Worm (Caenorhabditis elegans): ENCODE data around the gene F54H12.4.

The F54H12.4 gene

DNA sequence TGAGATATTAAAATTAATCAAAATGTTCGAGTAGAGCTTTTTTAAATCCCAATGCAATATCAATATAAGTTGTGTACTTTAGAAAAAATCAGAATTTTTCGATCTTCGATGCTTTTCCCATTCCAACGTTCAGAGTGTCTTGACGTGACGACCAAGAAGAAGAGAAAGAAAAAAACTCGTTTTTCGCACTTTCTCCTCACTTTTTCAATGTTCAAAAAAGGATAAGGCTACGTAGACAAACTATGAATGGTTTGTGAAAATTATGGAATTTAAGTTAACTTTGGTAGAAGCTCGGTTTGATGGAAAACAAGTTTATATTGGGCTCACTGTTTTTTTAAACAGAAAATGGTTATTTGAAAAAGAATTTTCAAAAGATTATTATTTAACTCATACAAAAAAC is 14.9 kb downstream of the F54H12.4 start:
- no peak for TF ChIP-seq snpc-1.1 (tag; optimal IDR thresholded peaks at IDR 0.05; ENCODE audit: insufficient read depth)
- no peak for TF ChIP-seq F49E8.2 (tag; optimal IDR thresholded peaks at IDR 0.05; ENCODE audit: insufficient read depth)
- TF ChIP-seq hsf-1 (GFP tag; IDR thresholded peaks at IDR 0.05): no peak
- TF ChIP-seq ZK185.1 (tag; optimal IDR thresholded peaks at IDR 0.05; ENCODE audit: poor library complexity, severe bottlenecking): no peak
- no peak for TF ChIP-seq madf-3 (GFP tag; IDR thresholded peaks at IDR 0.05)

DNA sequence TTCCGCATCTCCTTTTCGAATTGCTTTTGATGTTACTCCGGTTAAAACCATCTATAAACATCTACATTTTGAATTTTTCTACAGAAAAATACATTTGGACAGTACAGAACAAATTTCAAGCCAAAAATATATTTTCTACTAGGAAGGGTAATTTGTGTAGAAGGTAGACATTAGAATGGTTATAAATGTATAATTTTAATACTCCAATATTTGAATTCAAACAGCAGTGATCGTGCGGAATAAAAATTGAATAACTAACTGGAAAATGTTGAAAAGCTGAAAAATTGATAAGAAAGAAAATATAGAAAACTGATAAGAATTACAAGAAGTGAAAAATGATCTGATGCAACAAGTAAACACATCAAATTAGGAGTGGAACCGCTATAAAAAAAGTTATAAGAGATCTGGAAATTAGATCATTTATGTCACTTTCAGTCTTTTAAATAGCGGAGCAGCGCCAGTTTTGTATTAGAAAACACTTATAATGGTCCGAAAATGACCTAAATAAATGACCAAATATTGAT is 15.5 kb downstream of the F54H12.4 start, which contains the start of gene gsto-1:
gsto-1 (minus strand) TSS at position 51 of the 524 bp plus-strand sequence.
- TF ChIP-seq nhr-80 (tag; optimal IDR thresholded peaks at IDR 0.05): peak; percentile 19
- TF ChIP-seq hlh-12 (tag; optimal IDR thresholded peaks at IDR 0.05): no peak

DNA sequence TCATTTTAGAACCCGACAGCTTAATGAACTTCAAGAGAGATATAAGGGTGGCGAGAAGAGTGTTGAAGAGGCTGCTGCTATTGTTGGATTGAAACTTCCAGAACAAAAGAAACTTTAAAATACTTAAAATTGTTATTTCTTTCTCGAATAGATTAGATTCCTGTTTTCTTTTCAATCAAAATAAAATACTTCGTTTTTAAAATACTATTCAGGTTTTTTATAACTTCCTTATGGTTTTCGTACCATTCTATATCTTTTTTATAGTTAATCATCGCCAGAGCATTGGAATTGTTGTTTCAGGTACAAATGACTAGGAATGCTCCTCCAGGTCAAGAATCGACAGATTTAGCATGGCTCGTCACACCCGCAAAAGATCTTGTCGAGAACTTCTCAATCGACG is 21.1 kb downstream of the F54H12.4 start, which contains the start of gene kle-2:
kle-2 (plus strand) TSS at position 301 of the 400 bp plus-strand sequence.
- TF ChIP-seq ztf-3 (GFP tag; optimal IDR thresholded peaks at IDR 0.05) (no peak), B0261.1 (tag; optimal IDR thresholded peaks at IDR 0.05) (no peak), egl-18 (GFP tag; IDR thresholded peaks at IDR 0.05) (no peak), mcd-1 (GFP tag; IDR thresholded peaks at IDR 0.05) (no peak), madf-3 (GFP tag; IDR thresholded peaks at IDR 0.05) (no peak), hlh-12 (tag; optimal IDR thresholded peaks at IDR 0.05) (no peak), F49E8.2 (tag; optimal IDR thresholded peaks at IDR 0.05; ENCODE audit: insufficient read depth) (no peak), mxl-1 (tag; optimal IDR thresholded peaks at IDR 0.05) (no peak), lsl-1 (GFP tag; optimal IDR thresholded peaks at IDR 0.05) (no peak), ZK185.1 (tag; optimal IDR thresholded peaks at IDR 0.05; ENCODE audit: poor library complexity, severe bottlenecking) (no peak), attf-3 (GFP tag; conservative IDR thresholded peaks at IDR 0.05) (no peak), lin-54 (GFP tag; optimal IDR thresholded peaks at IDR 0.05) (no peak), die-1 (tag; optimal IDR thresholded peaks at IDR 0.05) (no peak)

DNA sequence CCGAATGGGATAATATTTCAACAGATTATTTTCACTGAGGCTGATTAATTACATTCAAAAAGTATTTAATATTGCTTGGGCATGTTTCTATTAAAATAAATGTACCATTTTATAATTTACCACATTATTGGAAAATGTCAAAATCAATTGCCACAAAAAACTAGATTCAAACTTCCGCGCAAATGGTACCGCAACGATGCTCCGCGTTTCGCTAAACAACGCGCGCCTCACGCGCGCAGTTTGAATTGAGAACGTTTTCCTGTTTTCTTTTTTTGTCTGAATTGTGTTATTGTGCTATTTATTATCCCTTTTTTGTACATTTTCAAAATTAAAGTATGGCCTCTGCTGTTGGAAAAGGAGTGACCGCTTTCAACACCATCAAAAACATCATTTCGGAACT is 21.7 kb downstream of the F54H12.4 start, which contains the start of gene C29E4.12:
C29E4.12 (plus strand) TSS at position 333 of the 400 bp plus-strand sequence.
- TF ChIP-seq F23B12.7 (tag; optimal IDR thresholded peaks at IDR 0.05; ENCODE audit: insufficient read depth) (peak; percentile 12), athp-1 (tag; optimal IDR thresholded peaks at IDR 0.05) (no peak), hlh-26 (GFP tag; conservative IDR thresholded peaks at IDR 0.05) (no peak), attf-5 (GFP tag; optimal IDR thresholded peaks at IDR 0.05) (peak; percentile 74), attf-3 (GFP tag; conservative IDR thresholded peaks at IDR 0.05) (peak; percentile 99), F49E8.2 (tag; optimal IDR thresholded peaks at IDR 0.05; ENCODE audit: insufficient read depth) (no peak), lsl-1 (GFP tag; optimal IDR thresholded peaks at IDR 0.05) (peak; percentile 5), snpc-4 (GFP tag; optimal IDR thresholded peaks at IDR 0.05) (no peak), snpc-4 (tag; optimal IDR thresholded peaks at IDR 0.05) (no peak), dpl-1 (GFP tag; optimal IDR thresholded peaks at IDR 0.05) (peak; percentile 65), nfya-1 (tag; optimal IDR thresholded peaks at IDR 0.05; ENCODE audit: borderline replicate concordance, insufficient read depth) (no peak), lin-35 (GFP tag; optimal IDR thresholded peaks at IDR 0.05) (peak in 1 of 3 experiments; percentile 90), K12H6.12 (tag; optimal IDR thresholded peaks at IDR 0.05) (no peak), mcd-1 (GFP tag; IDR thresholded peaks at IDR 0.05) (peak; percentile 58), lin-54 (GFP tag; optimal IDR thresholded peaks at IDR 0.05) (peak; percentile 94), rec-8 (tag; optimal IDR thresholded peaks at IDR 0.05) (no peak), efl-1 (GFP tag; optimal IDR thresholded peaks at IDR 0.05) (peak; percentile 78)

DNA sequence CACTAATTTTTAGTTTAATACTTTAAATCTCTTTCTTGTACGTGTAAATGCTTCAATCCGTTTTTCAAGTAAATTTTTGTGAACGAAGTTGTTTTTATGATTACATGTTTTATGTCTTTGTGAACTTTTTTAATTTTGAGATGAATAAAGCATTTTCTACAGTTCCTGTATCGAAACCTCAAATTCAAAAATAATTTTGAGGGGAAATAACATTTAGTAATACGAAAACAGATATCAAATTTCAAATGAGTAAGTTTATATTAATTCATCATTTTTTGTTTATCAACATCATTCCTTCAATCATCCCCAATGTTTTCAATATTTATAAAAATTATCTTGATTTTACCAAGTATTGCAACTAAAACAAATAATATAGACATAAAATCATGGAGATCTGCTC is 25.0 kb downstream of the F54H12.4 start, which contains the start of gene C29E4.10:
C29E4.10 (plus strand) TSS at position 301 of the 400 bp plus-strand sequence.
- TF ChIP-seq hmg-1.2 (GFP tag; IDR thresholded peaks at IDR 0.05) (no peak), F10E7.11 (tag; optimal IDR thresholded peaks at IDR 0.05) (no peak), hlh-12 (tag; optimal IDR thresholded peaks at IDR 0.05) (no peak), lin-40 (tag; optimal IDR thresholded peaks at IDR 0.05) (no peak), lir-1 (GFP tag; conservative IDR thresholded peaks at IDR 0.05) (no peak), repo-1 (tag; optimal IDR thresholded peaks at IDR 0.05) (no peak), chd-7 (tag; optimal IDR thresholded peaks at IDR 0.05) (no peak), hrde-1 (tag; optimal IDR thresholded peaks at IDR 0.05; ENCODE audit: borderline replicate concordance) (no peak), nhr-120 (GFP tag; IDR thresholded peaks at IDR 0.05) (no peak), pbrm-1 (GFP tag; IDR thresholded peaks at IDR 0.05) (no peak), attf-3 (GFP tag; conservative IDR thresholded peaks at IDR 0.05) (no peak)
